Fruit fly (Drosophila melanogaster) whole organism, embryonic: ENCODE data around the gene Cp18.

Experiments
- Aef1 ChIP-seq: fragments of 200-800 bp; sonication (Bioruptor generic); IDR thresholded peaks from 3 replicates; pipeline ENCODE4 v1.3.6; 2022; ENCODE audit warnings: missing biosample characterization, missing genetic modification characterization
- Antp ChIP-seq: fragments of 200-800 bp; sonication (Bioruptor generic); optimal IDR thresholded peaks from 3 replicates; lab custom pipeline; 2016; ENCODE audit warnings: missing biosample characterization, missing genetic modification characterization
- Atf3 ChIP-seq: fragments of 200-800 bp; sonication (Bioruptor generic); optimal IDR thresholded peaks from 3 replicates; lab custom pipeline; 2016; ENCODE audit warnings: missing biosample characterization, missing genetic modification characterization
- Awh ChIP-seq: fragments of 200-800 bp; sonication (Bioruptor generic); IDR thresholded peaks from 2 replicates; pipeline ENCODE4, ENCODE4 v1.3.6; 2022; ENCODE audit warnings: missing biosample characterization, missing genetic modification characterization
- BEAF-32 ChIP-seq: fragments of 200-800 bp; sonication (Bioruptor generic); optimal IDR thresholded peaks from 3 replicates; lab custom pipeline; 2017; ENCODE audit warnings: missing biosample characterization, missing genetic modification characterization, mild to moderate bottlenecking, moderate library complexity, missing genetic modification reagents
- C15 ChIP-seq: fragments of 200-800 bp; sonication (Bioruptor generic); IDR thresholded peaks from 3 replicates; pipeline ENCODE4 v1.3.6; 2022; ENCODE audit warnings: missing biosample characterization, missing genetic modification characterization
- CG10274 ChIP-seq: fragments of 200-800 bp; sonication (Bioruptor generic); optimal IDR thresholded peaks from 3 replicates; lab custom pipeline; 2017; ENCODE audit warnings: missing biosample characterization, mild to moderate bottlenecking, missing genetic modification characterization
- CG10321 ChIP-seq: fragments of 200-800 bp; sonication (Bioruptor generic); IDR thresholded peaks from 2 replicates; pipeline ENCODE4 v1.3.6; 2022; ENCODE audit warnings: missing biosample characterization, missing genetic modification characterization
- CG12155 ChIP-seq: fragments of 200-800 bp; sonication (Bioruptor generic); optimal IDR thresholded peaks from 3 replicates; lab custom pipeline; 2016; ENCODE audit warnings: missing biosample characterization, missing genetic modification characterization
- CG15269 ChIP-seq: fragments of 200-800 bp; sonication (Bioruptor generic); optimal IDR thresholded peaks from 2 replicates; lab custom pipeline; 2018; ENCODE audit warnings: missing biosample characterization, mild to moderate bottlenecking, missing genetic modification characterization, moderate library complexity
- CG15601 ChIP-seq: fragments of 200-800 bp; sonication (Bioruptor generic); optimal IDR thresholded peaks from 3 replicates; lab custom pipeline; 2019; ENCODE audit warnings: missing biosample characterization, mild to moderate bottlenecking, missing genetic modification characterization, moderate library complexity
- CG15696 ChIP-seq: fragments of 200-800 bp; sonication (Bioruptor generic); optimal IDR thresholded peaks from 2 replicates; lab custom pipeline; 2019; ENCODE audit warnings: missing biosample characterization, mild to moderate bottlenecking, missing genetic modification characterization, moderate library complexity
- CG18476 ChIP-seq: fragments of 200-800 bp; sonication (Bioruptor generic); optimal IDR thresholded peaks from 2 replicates; lab custom pipeline; 2016; ENCODE audit warnings: missing biosample characterization, mild to moderate bottlenecking, missing genetic modification characterization
- CG18599 ChIP-seq: fragments of 200-800 bp; sonication (Bioruptor generic); optimal IDR thresholded peaks from 3 replicates; lab custom pipeline; 2017; ENCODE audit warnings: missing biosample characterization, missing genetic modification characterization, mild to moderate bottlenecking, moderate library complexity, missing genetic modification reagents
- CG2202 ChIP-seq: fragments of 200-800 bp; sonication (Bioruptor generic); optimal IDR thresholded peaks from 2 replicates; lab custom pipeline; 2018; ENCODE audit warnings: missing biosample characterization, mild to moderate bottlenecking, missing genetic modification characterization
- CG2889 ChIP-seq: fragments of 200-800 bp; sonication (Bioruptor generic); IDR thresholded peaks from 3 replicates; pipeline ENCODE4 v1.3.6; 2022; ENCODE audit warnings: missing biosample characterization, missing genetic modification characterization
- CG30403 ChIP-seq: fragments of 200-800 bp; sonication (Bioruptor generic); optimal IDR thresholded peaks from 3 replicates; lab custom pipeline; 2016; ENCODE audit warnings: missing biosample characterization, missing genetic modification characterization
- CG33557 ChIP-seq: fragments of 200-800 bp; sonication (Bioruptor generic); optimal IDR thresholded peaks from 2 replicates; lab custom pipeline; 2019; ENCODE audit warnings: missing biosample characterization, mild to moderate bottlenecking, missing genetic modification characterization, moderate library complexity
- CG4617 ChIP-seq: fragments of 200-800 bp; sonication (Bioruptor generic); optimal IDR thresholded peaks from 3 replicates; lab custom pipeline; 2016; ENCODE audit warnings: missing biosample characterization, missing genetic modification characterization, borderline replicate concordance
- CG4820 ChIP-seq: fragments of 200-800 bp; sonication (Bioruptor generic); optimal IDR thresholded peaks from 3 replicates; lab custom pipeline; 2016; ENCODE audit warnings: missing biosample characterization, missing genetic modification characterization
- CG7987 ChIP-seq: fragments of 200-800 bp; sonication (Bioruptor generic); optimal IDR thresholded peaks from 2 replicates; lab custom pipeline; 2018; ENCODE audit warnings: missing biosample characterization, mild to moderate bottlenecking, missing genetic modification characterization, moderate library complexity
- CG8359 ChIP-seq: fragments of 200-800 bp; sonication (Bioruptor generic); optimal IDR thresholded peaks from 2 replicates; lab custom pipeline; 2017; ENCODE audit warnings: missing biosample characterization, mild to moderate bottlenecking, missing genetic modification characterization, borderline replicate concordance
- Camta ChIP-seq: fragments of 200-800 bp; sonication (Bioruptor generic); optimal IDR thresholded peaks from 2 replicates; lab custom pipeline; 2016; ENCODE audit warnings: missing biosample characterization, missing genetic modification characterization
- Dfd ChIP-seq, 2 experiments: fragments of >200 bp; optimal IDR thresholded peaks; 2 replicates each; lab custom pipeline; 2017; ENCODE audit warnings: missing biosample characterization in 2 of 2, missing genetic modification characterization in 2 of 2
- Doc2 ChIP-seq: fragments of 200-800 bp; sonication (Bioruptor generic); IDR thresholded peaks from 2 replicates; pipeline ENCODE4 v1.3.6; 2022; ENCODE audit warnings: missing biosample characterization, missing genetic modification characterization
- E2f2 ChIP-seq: fragments of 200-800 bp; sonication (Bioruptor generic); IDR thresholded peaks from 2 replicates; pipeline ENCODE4 v1.3.6; 2022; ENCODE audit warnings: missing biosample characterization, missing genetic modification characterization
- Gsc ChIP-seq: fragments of 200-800 bp; sonication (Bioruptor generic); IDR thresholded peaks from 2 replicates; pipeline ENCODE4 v1.3.6; 2022; ENCODE audit warnings: missing biosample characterization, missing genetic modification characterization
- Hmx ChIP-seq: fragments of 200-800 bp; sonication (Bioruptor generic); optimal IDR thresholded peaks from 2 replicates; lab custom pipeline; 2016; ENCODE audit warnings: missing biosample characterization, missing genetic modification characterization
- Hr3 ChIP-seq: fragments of 200-800 bp; sonication (Bioruptor generic); optimal IDR thresholded peaks from 3 replicates; lab custom pipeline; 2016; ENCODE audit warnings: missing biosample characterization, missing genetic modification characterization
- Max ChIP-seq: fragments of 200-800 bp; sonication (Bioruptor generic); optimal IDR thresholded peaks from 2 replicates; lab custom pipeline; 2016; ENCODE audit warnings: missing biosample characterization, mild to moderate bottlenecking, missing genetic modification characterization
- Meics ChIP-seq: fragments of 200-800 bp; sonication (Bioruptor generic); optimal IDR thresholded peaks from 2 replicates; lab custom pipeline; 2017; ENCODE audit warnings: missing biosample characterization, mild to moderate bottlenecking, missing genetic modification characterization
- Ptx1 ChIP-seq: fragments of 200-800 bp; sonication (Bioruptor generic); IDR thresholded peaks from 2 replicates; pipeline ENCODE4 v1.3.6; 2022; ENCODE audit warnings: missing biosample characterization, missing genetic modification characterization
- Sry-β ChIP-seq: fragments of 200-800 bp; sonication (Bioruptor generic); optimal IDR thresholded peaks from 2 replicates; lab custom pipeline; 2018; ENCODE audit warnings: missing biosample characterization, mild to moderate bottlenecking, missing genetic modification characterization, moderate library complexity
- Xrp1 ChIP-seq: fragments of 200-800 bp; sonication (Bioruptor generic); IDR thresholded peaks from 2 replicates; pipeline ENCODE4 v1.3.6; 2022; ENCODE audit warnings: missing biosample characterization, missing genetic modification characterization
- ac ChIP-seq: fragments of 200-800 bp; sonication (Bioruptor generic); optimal IDR thresholded peaks from 3 replicates; lab custom pipeline; 2017; ENCODE audit warnings: missing biosample characterization, mild to moderate bottlenecking, missing genetic modification characterization
- ato ChIP-seq: fragments of 200-800 bp; sonication (Bioruptor generic); IDR thresholded peaks from 2 replicates; pipeline ENCODE4 v1.3.6; 2022; ENCODE audit warnings: missing biosample characterization, missing genetic modification characterization; ENCODE audit not compliant: partially characterized antibody
- disco-r ChIP-seq: fragments of 200-800 bp; sonication (Bioruptor generic); optimal IDR thresholded peaks from 2 replicates; lab custom pipeline; 2016; ENCODE audit warnings: missing biosample characterization, missing genetic modification characterization
- en ChIP-seq: fragments of 200-800 bp; sonication (Bioruptor generic); optimal IDR thresholded peaks from 2 replicates; lab custom pipeline; 2016; ENCODE audit warnings: missing biosample characterization, missing genetic modification characterization
- eyg ChIP-seq: fragments of 200-800 bp; sonication (Bioruptor generic); optimal IDR thresholded peaks from 3 replicates; lab custom pipeline; 2016; ENCODE audit warnings: missing biosample characterization, missing genetic modification characterization
- grn ChIP-seq: fragments of 200-800 bp; sonication (Bioruptor generic); optimal IDR thresholded peaks from 3 replicates; lab custom pipeline; 2017; ENCODE audit warnings: missing biosample characterization, missing genetic modification characterization
- lmd ChIP-seq: fragments of 200-800 bp; sonication (Bioruptor generic); IDR thresholded peaks from 2 replicates; pipeline ENCODE4 v1.3.6; 2022; ENCODE audit warnings: missing biosample characterization, missing genetic modification characterization
- mld ChIP-seq: fragments of 200-800 bp; sonication (Bioruptor generic); IDR thresholded peaks from 3 replicates; pipeline ENCODE4 v1.3.6; 2022; ENCODE audit warnings: missing biosample characterization, missing genetic modification characterization; ENCODE audit not compliant: partially characterized antibody
- nerfin-1 ChIP-seq: fragments of 200-800 bp; sonication (Bioruptor generic); optimal IDR thresholded peaks from 3 replicates; lab custom pipeline; 2019; ENCODE audit warnings: missing biosample characterization, mild to moderate bottlenecking, missing genetic modification characterization, moderate library complexity
- oc ChIP-seq: fragments of 200-800 bp; sonication (Bioruptor generic); optimal IDR thresholded peaks from 2 replicates; lab custom pipeline; 2018; ENCODE audit warnings: missing biosample characterization, mild to moderate bottlenecking, missing genetic modification characterization, moderate library complexity
- onecut ChIP-seq: fragments of 200-800 bp; sonication (Bioruptor generic); IDR thresholded peaks from 2 replicates; pipeline ENCODE4 v1.3.6; 2022; ENCODE audit warnings: missing biosample characterization, missing genetic modification characterization
- otp ChIP-seq: fragments of 200-800 bp; sonication (Bioruptor generic); IDR thresholded peaks from 3 replicates; pipeline ENCODE4, ENCODE4 v1.3.6; 2022; ENCODE audit warnings: missing biosample characterization, missing genetic modification characterization
- ranshi ChIP-seq: fragments of 200-800 bp; sonication (Bioruptor generic); IDR thresholded peaks from 2 replicates; pipeline ENCODE4 v1.3.6; 2022; ENCODE audit warnings: missing biosample characterization, missing genetic modification characterization
- repo ChIP-seq: fragments of 200-800 bp; sonication (Bioruptor generic); optimal IDR thresholded peaks from 2 replicates; lab custom pipeline; 2016; ENCODE audit warnings: missing biosample characterization, missing genetic modification characterization
- so ChIP-seq: fragments of 200-800 bp; sonication (Bioruptor generic); IDR thresholded peaks from 3 replicates; pipeline ENCODE4 v1.3.6; 2022; ENCODE audit warnings: missing biosample characterization, missing genetic modification characterization
- tll ChIP-seq, 2 experiments: fragments of 200-800 bp in 1 of 2; fragments of >200 bp in 1 of 2; sonication (Bioruptor generic) in 1 of 2; optimal IDR thresholded peaks; 2 replicates each; lab custom pipeline; 2017 to 2019; ENCODE audit warnings: missing biosample characterization in 2 of 2, missing genetic modification characterization in 2 of 2, mild to moderate bottlenecking in 1 of 2, moderate library complexity in 1 of 2
- tna ChIP-seq: fragments of 200-800 bp; sonication (Bioruptor generic); IDR thresholded peaks from 2 replicates; pipeline ENCODE4 v1.3.6; 2022; ENCODE audit warnings: missing biosample characterization, missing genetic modification characterization; ENCODE audit not compliant: partially characterized antibody

Cp18 gene

DNA sequence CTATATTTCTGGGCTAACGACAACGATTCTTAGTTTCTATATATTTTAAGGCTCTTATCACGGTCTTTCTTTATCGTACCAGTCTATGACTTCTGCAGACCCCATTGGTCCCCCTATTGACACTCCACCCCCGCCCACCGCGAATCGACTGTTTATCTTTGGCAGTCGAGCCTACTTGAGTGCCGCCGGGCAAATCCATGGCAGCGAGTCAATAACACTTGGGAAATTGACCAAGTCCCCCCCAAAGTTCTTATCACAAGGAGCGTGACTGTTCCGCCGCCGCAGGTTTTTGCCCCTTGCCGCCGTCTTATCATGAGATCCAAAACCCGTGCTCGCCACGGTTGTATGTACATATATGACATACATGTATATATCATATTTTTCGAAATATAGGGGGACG is 27.0 kb upstream of the Cp18 start (continued):
- TF ChIP-seq CG4820 (GFP tag; lab: Kevin White, UChicago), result no peak
- TF ChIP-seq Camta (GFP tag; lab: Kevin White, UChicago), result no peak
- TF ChIP-seq CG33557, result peak; percentile 50
- no peak for TF ChIP-seq ac (GFP tag; lab: Kevin White, UChicago)
- no peak for TF ChIP-seq CG2889 (GFP tag; lab: Robert Waterston, UW)
- TF ChIP-seq ranshi (GFP tag; lab: Robert Waterston, UW), result no peak
- no peak for TF ChIP-seq CG8359 (GFP tag; lab: Kevin White, UChicago)
- TF ChIP-seq lmd (GFP tag; lab: Robert Waterston, UW), result no peak
- no peak for TF ChIP-seq C15
- no peak for TF ChIP-seq Sry-β (GFP tag; lab: Kevin White, UChicago)
- no peak for TF ChIP-seq Meics (GFP tag; lab: Kevin White, UChicago)
- TF ChIP-seq so, result no peak
- peak; percentile 59 for TF ChIP-seq CG15696 (tag; lab: Kevin White, UChicago)
- peak; percentile 34; the same call in 1 of the 2 replicates for TF ChIP-seq onecut
- TF ChIP-seq CG7987 (GFP tag; lab: Kevin White, UChicago), result peak; percentile 73
- TF ChIP-seq CG18599 (GFP tag; lab: Kevin White, UChicago), result peak; percentile 34
- no peak for TF ChIP-seq repo (GFP tag; lab: Kevin White, UChicago)
- no peak for TF ChIP-seq CG4617 (GFP tag; lab: Kevin White, UChicago)
- TF ChIP-seq Atf3 (GFP tag; lab: Kevin White, UChicago), result no peak
- TF ChIP-seq CG30403 (GFP tag; lab: Kevin White, UChicago), result no peak
- no peak for TF ChIP-seq BEAF-32
- TF ChIP-seq otp, result peak; percentile 61; the same call in 1 of the 3 replicates
- no peak for TF ChIP-seq disco-r (GFP tag; lab: Kevin White, UChicago)
- peak; percentile 54 for TF ChIP-seq Xrp1
- TF ChIP-seq mld (GFP tag; lab: Robert Waterston, UW), result no peak
- no peak for TF ChIP-seq E2f2
- peak; percentile 86 for TF ChIP-seq grn (GFP tag; lab: Kevin White, UChicago)
- TF ChIP-seq Hmx (GFP tag; lab: Kevin White, UChicago), result no peak
- TF ChIP-seq Aef1, result no peak
- no peak for TF ChIP-seq Gsc (GFP tag; lab: Robert Waterston, UW)
- TF ChIP-seq Max (GFP tag; lab: Kevin White, UChicago), result no peak
- TF ChIP-seq oc (tag; lab: Kevin White, UChicago), result no peak
- no peak for TF ChIP-seq eyg (GFP tag; lab: Kevin White, UChicago)
- no peak for TF ChIP-seq CG12155
- TF ChIP-seq CG2202 (tag; lab: Kevin White, UChicago), result no peak
- no peak for TF ChIP-seq CG15269 (tag; lab: Kevin White, UChicago)
- TF ChIP-seq en (GFP tag; lab: Kevin White, UChicago), result no peak
- TF ChIP-seq tll (GFP tag; optimal IDR thresholded peaks at IDR 0.05; lab: Kevin White, UChicago), result no peak
- TF ChIP-seq Dfd (GFP tag; optimal IDR thresholded peaks at IDR 0.05; lab: Kevin White, UChicago), result no peak
- TF ChIP-seq Antp (GFP tag; lab: Kevin White, UChicago), result no peak
- TF ChIP-seq tna (GFP tag; lab: Robert Waterston, UW), result 0 out of 2 replicates have a peak, but pooled peaks have one; percentile 7
- TF ChIP-seq Ptx1 (GFP tag; lab: Robert Waterston, UW), result 0 out of 2 replicates have a peak, but pooled peaks have one; percentile 18
- 0 out of 2 replicates have a peak, but pooled peaks have one; percentile 32 for TF ChIP-seq Awh (GFP tag; lab: Robert Waterston, UW)
- no peak for TF ChIP-seq CG10274 (GFP tag; lab: Kevin White, UChicago)
- peak; percentile 20 for TF ChIP-seq CG15601 (tag; lab: Kevin White, UChicago)
- TF ChIP-seq ato (GFP tag; lab: Robert Waterston, UW), result no peak
- no peak for TF ChIP-seq nerfin-1 (tag; lab: Kevin White, UChicago)
- TF ChIP-seq Hr3, result no peak
- TF ChIP-seq CG18476 (GFP tag; lab: Kevin White, UChicago), result no peak
- TF ChIP-seq CG10321, result no peak
- TF ChIP-seq Doc2 (GFP tag; lab: Robert Waterston, UW), result no peak
